Worm (Caenorhabditis elegans): Measurements from ENCODE around the gene srx-128.
A peak's percentile ranks its signal among the peaks of the same experiment; 100 is the strongest.

ce11 chrV:13787948-13788681 is 49.2 kb upstream of the srx-128 start:
- TF ChIP-seq ZK546.5 (tag; optimal IDR thresholded peaks at IDR 0.05): no peak
- TF ChIP-seq ama-1 (optimal IDR thresholded peaks at IDR 0.05): no peak
- TF ChIP-seq nhr-43 (tag; optimal IDR thresholded peaks at IDR 0.05; ENCODE audit: poor library complexity, severe bottlenecking): peak; percentile 66
- no peak for TF ChIP-seq nhr-28 (tag; optimal IDR thresholded peaks at IDR 0.05)
- TF ChIP-seq R02D3.7 (tag; optimal IDR thresholded peaks at IDR 0.05): no peak
- TF ChIP-seq ztf-11 (tag; optimal IDR thresholded peaks at IDR 0.05): no peak

Data from whole organism, L3 larva.